ENCODE assay signal across 6 fruit fly cellular contexts in the genomic region with DNA sequence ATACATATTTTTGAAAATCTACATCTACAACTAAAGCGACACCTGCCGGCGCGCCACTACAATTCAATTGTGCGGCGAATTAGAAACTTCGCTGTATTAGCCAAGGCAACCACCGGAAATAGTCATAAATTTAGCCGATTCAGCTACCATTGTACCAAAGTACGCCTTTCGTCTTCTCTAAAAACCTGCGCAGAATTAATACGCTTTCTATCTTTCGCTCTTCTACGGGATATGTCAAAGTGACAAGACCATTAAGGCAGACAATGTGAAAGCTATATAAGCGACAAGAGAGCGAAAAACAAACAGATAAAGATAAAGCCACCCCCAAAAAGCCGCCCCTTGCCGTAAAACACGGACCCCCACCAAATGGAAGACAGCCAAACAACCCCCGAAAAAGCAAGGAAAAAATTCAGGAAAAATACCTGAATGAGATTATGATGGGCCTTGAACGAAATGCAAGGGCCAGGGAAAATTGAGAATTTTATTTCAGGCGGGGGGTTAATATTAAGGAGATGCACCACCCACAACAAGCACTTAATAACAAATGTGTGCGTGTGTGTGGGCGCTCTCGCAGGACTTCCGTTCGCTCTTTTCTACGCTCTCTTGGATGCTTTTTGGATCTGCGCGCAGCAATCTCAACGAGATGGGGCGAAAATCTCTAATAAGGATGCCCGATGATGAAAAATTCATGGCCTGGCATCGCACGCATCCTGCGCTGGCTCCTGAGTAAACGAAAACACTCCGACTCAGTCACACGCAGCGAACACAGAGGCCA.
TF ChIP-seq lines count a peak whose summit lies in the region.

A gene (plus strand): TSS at position 725 of the 775 bp plus-strand sequence.

- TF ChIP-seq CTCF in S2 (optimal IDR thresholded peaks at IDR 0.05; lab: Kevin White, UChicago), result peak; percentile 83 to 89
- TF ChIP-seq CTCF in whole organism, embryonic (GFP tag; optimal IDR thresholded peaks at IDR 0.05; lab: Kevin White, UChicago), result peak; percentile 93

TF ChIP-seq in whole organism, adult, 20 proteins besides CTCF, POLR2A, EP300 and RAD21 (continues in another document):
- TF ChIP-seq CG11617 (GFP tag; optimal IDR thresholded peaks at IDR 0.05; lab: Kevin White, UChicago) (peak; percentile 60), CG7045 (GFP tag; optimal IDR thresholded peaks at IDR 0.05; lab: Kevin White, UChicago) (peak; percentile 87), kay (GFP tag; lab: Kevin White, UChicago; ENCODE audit: borderline replicate concordance) (no peak), CG14711 (tag; optimal IDR thresholded peaks at IDR 0.05; lab: Kevin White, UChicago) (peak; percentile 35), Clk (GFP tag; optimal IDR thresholded peaks at IDR 0.05; lab: Kevin White, UChicago) (no peak), ovo (GFP tag; optimal IDR thresholded peaks at IDR 0.05; lab: Kevin White, UChicago) (peak; percentile 62), CG7101 (tag; optimal IDR thresholded peaks at IDR 0.05; lab: Kevin White, UChicago) (peak; percentile 71), pad (GFP tag; optimal IDR thresholded peaks at IDR 0.05; lab: Kevin White, UChicago) (peak; percentile 53), tj (GFP tag; optimal IDR thresholded peaks at IDR 0.05; lab: Kevin White, UChicago) (peak; percentile 18), CG33017 (tag; optimal IDR thresholded peaks at IDR 0.05; lab: Kevin White, UChicago) (peak; percentile 55), cnc (optimal IDR thresholded peaks at IDR 0.05; lab: Kevin White, UChicago) (no peak), Crg-1 (GFP tag; optimal IDR thresholded peaks at IDR 0.05; lab: Kevin White, UChicago) (no peak), Mnt (GFP tag; optimal IDR thresholded peaks at IDR 0.05; lab: Kevin White, UChicago) (peak; percentile 37), bab1 (GFP tag; optimal IDR thresholded peaks at IDR 0.05; lab: Kevin White, UChicago) (no peak), Hr96 (GFP tag; optimal IDR thresholded peaks at IDR 0.05; lab: Kevin White, UChicago) (peak; percentile 69), CG1620 (GFP tag; optimal IDR thresholded peaks at IDR 0.05; lab: Kevin White, UChicago) (no peak)

TF ChIP-seq in whole organism, embryonic, 481 proteins besides CTCF, POLR2A, EP300 and RAD21 (continues in another document):
- peak; percentile 65 for TF ChIP-seq CG4730 (GFP tag; IDR thresholded peaks at IDR 0.05; lab: Robert Waterston, UW)
- peak; percentile 73 for TF ChIP-seq twi (tag; optimal IDR thresholded peaks at IDR 0.05; lab: Kevin White, UChicago)
- TF ChIP-seq CG17612 (GFP tag; IDR thresholded peaks at IDR 0.05; lab: Robert Waterston, UW), result peak; percentile 76
- TF ChIP-seq CG2875 (GFP tag; optimal IDR thresholded peaks at IDR 0.05; lab: Kevin White, UChicago), result peak; percentile 94
- TF ChIP-seq CG2116 (GFP tag; optimal IDR thresholded peaks at IDR 0.05; lab: Kevin White, UChicago), result peak; percentile 78
- peak; percentile 81 for TF ChIP-seq Oli (tag; optimal IDR thresholded peaks at IDR 0.05; lab: Kevin White, UChicago)
- peak; percentile 82; the same call in 2 of the 3 replicates for TF ChIP-seq Mrtf (GFP tag; IDR thresholded peaks at IDR 0.05; lab: Robert Waterston, UW)
- TF ChIP-seq gcm (GFP tag; optimal IDR thresholded peaks at IDR 0.05; lab: Kevin White, UChicago), result peak; percentile 79
- TF ChIP-seq CG12744 (GFP tag; optimal IDR thresholded peaks at IDR 0.05; lab: Kevin White, UChicago), result peak; percentile 70
- TF ChIP-seq CG2712 (tag; optimal IDR thresholded peaks at IDR 0.05; lab: Kevin White, UChicago), result peak; percentile 70
- TF ChIP-seq CG1529 (GFP tag; optimal IDR thresholded peaks at IDR 0.05; lab: Kevin White, UChicago), result peak; percentile 87
- TF ChIP-seq CG2199 (GFP tag; IDR thresholded peaks at IDR 0.05; lab: Robert Waterston, UW), result peak; percentile 89; the same call in 2 of the 3 replicates
- no peak for TF ChIP-seq hbn (GFP tag; IDR thresholded peaks at IDR 0.05; lab: Robert Waterston, UW; ENCODE audit: partially characterized antibody)
- TF ChIP-seq scrt (GFP tag; optimal IDR thresholded peaks at IDR 0.05; lab: Kevin White, UChicago), result peak; percentile 88
- TF ChIP-seq Hsf (GFP tag; optimal IDR thresholded peaks at IDR 0.05; lab: Kevin White, UChicago), result peak; percentile 80
- TF ChIP-seq Chrac-16 (GFP tag; optimal IDR thresholded peaks at IDR 0.05; lab: Kevin White, UChicago), result peak; percentile 37

TF ChIP-seq in whole organism, prepupa, 60 proteins besides CTCF, POLR2A, EP300 and RAD21 (continues in another document):
- TF ChIP-seq CG31627 (GFP tag; optimal IDR thresholded peaks at IDR 0.05; lab: Kevin White, UChicago), result peak; percentile 15
- TF ChIP-seq OdsH (GFP tag; optimal IDR thresholded peaks at IDR 0.05; lab: Kevin White, UChicago), result peak; percentile 52
- peak; percentile 18 for TF ChIP-seq CG11762 (GFP tag; optimal IDR thresholded peaks at IDR 0.05; lab: Kevin White, UChicago; ENCODE audit: insufficient read depth)
- TF ChIP-seq dac (GFP tag; optimal IDR thresholded peaks at IDR 0.05; lab: Kevin White, UChicago), result peak; percentile 77
- TF ChIP-seq fkh (GFP tag; optimal IDR thresholded peaks at IDR 0.05; lab: Kevin White, UChicago), result peak; percentile 79
- TF ChIP-seq CG15336 (GFP tag; IDR thresholded peaks at IDR 0.05; lab: Robert Waterston, UW), result no peak
- peak; percentile 45 for TF ChIP-seq CG3032 (tag; optimal IDR thresholded peaks at IDR 0.05; lab: Kevin White, UChicago)
- peak; percentile 50 for TF ChIP-seq pdm3 (GFP tag; optimal IDR thresholded peaks at IDR 0.05; lab: Kevin White, UChicago)
- peak; percentile 8 for TF ChIP-seq Blimp-1 (GFP tag; optimal IDR thresholded peaks at IDR 0.05; lab: Kevin White, UChicago)
- peak; percentile 39 for TF ChIP-seq CG7368 (GFP tag; optimal IDR thresholded peaks at IDR 0.05; lab: Kevin White, UChicago)
- TF ChIP-seq Hr39 (GFP tag; optimal IDR thresholded peaks at IDR 0.05; lab: Kevin White, UChicago), result peak; percentile 45
- TF ChIP-seq Lpt (GFP tag; optimal IDR thresholded peaks at IDR 0.05; lab: Kevin White, UChicago), result no peak
- TF ChIP-seq Ets96B (tag; optimal IDR thresholded peaks at IDR 0.05; lab: Kevin White, UChicago), result no peak
- TF ChIP-seq salr (GFP tag; optimal IDR thresholded peaks at IDR 0.05; lab: Kevin White, UChicago), result peak in 1 of 2 experiments; percentile 81
- TF ChIP-seq cyc (GFP tag; optimal IDR thresholded peaks at IDR 0.05; lab: Kevin White, UChicago), result peak; percentile 15
- peak; percentile 85 for TF ChIP-seq eg (GFP tag; IDR thresholded peaks at IDR 0.05; lab: Robert Waterston, UW)

TF ChIP-seq in whole organism, pupa, 21 proteins besides CTCF, POLR2A, EP300 and RAD21 (continues in another document):
- TF ChIP-seq CG14655 (GFP tag; optimal IDR thresholded peaks at IDR 0.05; lab: Kevin White, UChicago) (peak; percentile 54), D1 (tag; optimal IDR thresholded peaks at IDR 0.05; lab: Kevin White, UChicago) (peak; percentile 40), Pif1A (GFP tag; optimal IDR thresholded peaks at IDR 0.05; lab: Kevin White, UChicago) (peak; percentile 45), CG12605 (GFP tag; IDR thresholded peaks at IDR 0.05; lab: Robert Waterston, UW) (peak; percentile 47; the same call in 1 of the 2 replicates), CG17806 (tag; optimal IDR thresholded peaks at IDR 0.05; lab: Kevin White, UChicago) (no peak), rn (GFP tag; IDR thresholded peaks at IDR 0.05; lab: Robert Waterston, UW) (no peak), CG34367 (tag; optimal IDR thresholded peaks at IDR 0.05; lab: Kevin White, UChicago) (peak; percentile 72), EcR (GFP tag; optimal IDR thresholded peaks at IDR 0.05; lab: Kevin White, UChicago) (no peak), CG15710 (tag; optimal IDR thresholded peaks at IDR 0.05; lab: Kevin White, UChicago) (peak; percentile 38), CG4496 (GFP tag; IDR thresholded peaks at IDR 0.05; lab: Robert Waterston, UW) (peak; percentile 93), CG10348 (GFP tag; IDR thresholded peaks at IDR 0.05; lab: Robert Waterston, UW) (no peak), CG8301 (tag; optimal IDR thresholded peaks at IDR 0.05; lab: Kevin White, UChicago) (peak; percentile 13), fd96Ca (GFP tag; IDR thresholded peaks at IDR 0.05; lab: Robert Waterston, UW) (0 out of 3 replicates have a peak, but pooled peaks have one; percentile 28), CG9948 (tag; optimal IDR thresholded peaks at IDR 0.05; lab: Kevin White, UChicago) (no peak), Ets98B (GFP tag; IDR thresholded peaks at IDR 0.05; lab: Robert Waterston, UW) (peak; percentile 44; the same call in 1 of the 2 replicates), CG13204 (GFP tag; optimal IDR thresholded peaks at IDR 0.05; lab: Kevin White, UChicago) (peak; percentile 12), CG32121 (GFP tag; IDR thresholded peaks at IDR 0.05; lab: Robert Waterston, UW) (peak; percentile 70), gl (tag; optimal IDR thresholded peaks at IDR 0.05; lab: Kevin White, UChicago) (peak; percentile 24)

TF ChIP-seq in whole organism, wandering third instar larva, 38 proteins besides CTCF, POLR2A, EP300 and RAD21 (continues in another document):
- no peak for TF ChIP-seq Dif (GFP tag; optimal IDR thresholded peaks at IDR 0.05; lab: Kevin White, UChicago; ENCODE audit: partially characterized antibody)
- peak; percentile 3 for TF ChIP-seq Myc (optimal IDR thresholded peaks at IDR 0.05; lab: Kevin White, UChicago)
- peak; percentile 51 for TF ChIP-seq sv (GFP tag; optimal IDR thresholded peaks at IDR 0.05; lab: Kevin White, UChicago)
- no peak for TF ChIP-seq Dfd (GFP tag; optimal IDR thresholded peaks at IDR 0.05; lab: Kevin White, UChicago)
- TF ChIP-seq Sp1 (GFP tag; optimal IDR thresholded peaks at IDR 0.05; lab: Kevin White, UChicago), result peak; percentile 44
- no peak for TF ChIP-seq lola (GFP tag; optimal IDR thresholded peaks at IDR 0.05; lab: Kevin White, UChicago)
- peak; percentile 18 for TF ChIP-seq br (GFP tag; optimal IDR thresholded peaks at IDR 0.05; lab: Kevin White, UChicago)
- TF ChIP-seq CrebA (GFP tag; optimal IDR thresholded peaks at IDR 0.05; lab: Kevin White, UChicago; ENCODE audit: borderline replicate concordance), result no peak
- TF ChIP-seq jim (GFP tag; optimal IDR thresholded peaks at IDR 0.05; lab: Kevin White, UChicago), result no peak
- peak; percentile 70 for TF ChIP-seq dmrt93B (GFP tag; optimal IDR thresholded peaks at IDR 0.05; lab: Kevin White, UChicago)
- TF ChIP-seq CG9705 (GFP tag; optimal IDR thresholded peaks at IDR 0.05; lab: Kevin White, UChicago), result peak; percentile 64
- no peak for TF ChIP-seq psq (GFP tag; optimal IDR thresholded peaks at IDR 0.05; lab: Kevin White, UChicago)
- TF ChIP-seq Rel (GFP tag; optimal IDR thresholded peaks at IDR 0.05; lab: Kevin White, UChicago), result no peak
- no peak for TF ChIP-seq Rel (tag; optimal IDR thresholded peaks at IDR 0.05; lab: Kevin White, UChicago)
- TF ChIP-seq pan (optimal IDR thresholded peaks at IDR 0.05; lab: Kevin White, UChicago), result no peak
- no peak for TF ChIP-seq CG32264 (GFP tag; optimal IDR thresholded peaks at IDR 0.05; lab: Kevin White, UChicago)
- TF ChIP-seq dl (GFP tag; optimal IDR thresholded peaks at IDR 0.05; lab: Kevin White, UChicago; ENCODE audit: insufficient read depth in 1 of 2, partially characterized antibody in 2 of 2), result no peak
- no peak for TF ChIP-seq brk (GFP tag; optimal IDR thresholded peaks at IDR 0.05; lab: Kevin White, UChicago)
- TF ChIP-seq HLH106 (tag; optimal IDR thresholded peaks at IDR 0.05; lab: Kevin White, UChicago), result peak; percentile 40
- TF ChIP-seq Abd-B (GFP tag; optimal IDR thresholded peaks at IDR 0.05; lab: Kevin White, UChicago), result no peak
